Fruit fly (Drosophila melanogaster) whole organism, pupa: ENCODE measurements around the gene Jhbp3.
A peak's percentile ranks its signal among the peaks of the same experiment; 100 is the strongest.

Experiments used
- CG10348 ChIP-seq: fragments of 200-800 bp; sonication (Bioruptor generic); IDR thresholded peaks from 2 replicates; pipeline ENCODE4 v1.3.6; 2022; ENCODE audit warnings: missing biosample characterization, missing genetic modification characterization
- CG12605 ChIP-seq: fragments of 200-800 bp; sonication (Bioruptor generic); IDR thresholded peaks from 2 replicates; pipeline ENCODE4 v1.3.6; 2022; ENCODE audit warnings: missing biosample characterization, missing genetic modification characterization
- CG13204 ChIP-seq: fragments of 200-800 bp; sonication (Bioruptor generic); optimal IDR thresholded peaks from 2 replicates; lab custom pipeline; 2018; ENCODE audit warnings: missing biosample characterization, mild to moderate bottlenecking, missing genetic modification characterization, moderate library complexity
- CG14655 ChIP-seq: fragments of 200-800 bp; sonication (Bioruptor generic); optimal IDR thresholded peaks from 3 replicates; lab custom pipeline; 2017; ENCODE audit warnings: mild to moderate bottlenecking, missing biosample characterization, missing genetic modification reagents, missing genetic modification characterization
- CG15710 ChIP-seq: fragments of 200-800 bp; sonication (Bioruptor generic); optimal IDR thresholded peaks from 2 replicates; lab custom pipeline; 2018; ENCODE audit warnings: missing biosample characterization, mild to moderate bottlenecking, missing genetic modification characterization, moderate library complexity
- CG17806 ChIP-seq: fragments of 200-800 bp; sonication (Bioruptor generic); optimal IDR thresholded peaks from 2 replicates; lab custom pipeline; 2018; ENCODE audit warnings: missing biosample characterization, mild to moderate bottlenecking, missing genetic modification characterization, moderate library complexity
- CG32121 ChIP-seq: fragments of 200-800 bp; sonication (Bioruptor generic); IDR thresholded peaks from 2 replicates; pipeline ENCODE4 v1.3.6; 2022; ENCODE audit warnings: missing biosample characterization, missing genetic modification characterization
- CG34367 ChIP-seq: fragments of 200-800 bp; sonication (Bioruptor generic); optimal IDR thresholded peaks from 2 replicates; lab custom pipeline; 2018; ENCODE audit warnings: missing biosample characterization, mild to moderate bottlenecking, missing genetic modification characterization
- CG4496 ChIP-seq: fragments of 200-800 bp; sonication (Bioruptor generic); IDR thresholded peaks from 3 replicates; pipeline ENCODE4 v1.3.6; 2022; ENCODE audit warnings: missing biosample characterization, missing genetic modification characterization
- CG8159 ChIP-seq: fragments of 200-800 bp; sonication (Bioruptor generic); optimal IDR thresholded peaks from 3 replicates; lab custom pipeline; 2018; ENCODE audit warnings: missing biosample characterization, mild to moderate bottlenecking, missing genetic modification characterization, moderate library complexity
- CG8301 ChIP-seq: fragments of 200-800 bp; sonication (Bioruptor generic); optimal IDR thresholded peaks from 2 replicates; lab custom pipeline; 2018; ENCODE audit warnings: missing biosample characterization, mild to moderate bottlenecking, missing genetic modification characterization
- CG9948 ChIP-seq: fragments of 200-800 bp; sonication (Bioruptor generic); optimal IDR thresholded peaks from 2 replicates; lab custom pipeline; 2018; ENCODE audit warnings: missing biosample characterization, mild to moderate bottlenecking, missing genetic modification characterization, moderate library complexity
- D1 ChIP-seq: fragments of 200-800 bp; sonication (Bioruptor generic); optimal IDR thresholded peaks from 2 replicates; lab custom pipeline; 2018; ENCODE audit warnings: missing biosample characterization, mild to moderate bottlenecking, missing genetic modification characterization, moderate library complexity
- EcR ChIP-seq: fragments of 200-800 bp; sonication (Bioruptor generic); optimal IDR thresholded peaks from 3 replicates; lab custom pipeline; 2019; ENCODE audit warnings: missing biosample characterization, missing genetic modification characterization, mild to moderate bottlenecking, moderate library complexity, missing genetic modification reagents
- Ets98B ChIP-seq: fragments of 200-800 bp; sonication (Bioruptor generic); IDR thresholded peaks from 2 replicates; pipeline ENCODE4 v1.3.6; 2022; ENCODE audit warnings: missing biosample characterization, missing genetic modification characterization
- Pif1A ChIP-seq: fragments of 200-800 bp; sonication (Bioruptor generic); optimal IDR thresholded peaks from 3 replicates; lab custom pipeline; 2016; ENCODE audit warnings: missing biosample characterization, missing genetic modification characterization
- Pif1B ChIP-seq: fragments of 200-800 bp; sonication (Bioruptor generic); optimal IDR thresholded peaks from 3 replicates; lab custom pipeline; 2016; ENCODE audit warnings: missing biosample characterization, missing genetic modification characterization
- Snoo ChIP-seq: fragments of 200-800 bp; sonication (Bioruptor generic); optimal IDR thresholded peaks from 3 replicates; lab custom pipeline; 2017; ENCODE audit warnings: missing biosample characterization, mild to moderate bottlenecking, missing genetic modification characterization, inconsistent platforms
- fd96Ca ChIP-seq: fragments of 200-800 bp; sonication (Bioruptor generic); IDR thresholded peaks from 3 replicates; pipeline ENCODE4 v1.3.6; 2022; ENCODE audit warnings: missing biosample characterization, missing genetic modification characterization
- gl ChIP-seq: fragments of 200-800 bp; sonication (Bioruptor generic); optimal IDR thresholded peaks from 2 replicates; lab custom pipeline; 2018; ENCODE audit warnings: missing biosample characterization, mild to moderate bottlenecking, missing genetic modification characterization
- rn ChIP-seq: fragments of 200-800 bp; sonication (Bioruptor generic); IDR thresholded peaks from 2 replicates; pipeline ENCODE4 v1.3.6; 2022; ENCODE audit warnings: missing biosample characterization, missing genetic modification characterization

The Jhbp3 gene

DNA sequence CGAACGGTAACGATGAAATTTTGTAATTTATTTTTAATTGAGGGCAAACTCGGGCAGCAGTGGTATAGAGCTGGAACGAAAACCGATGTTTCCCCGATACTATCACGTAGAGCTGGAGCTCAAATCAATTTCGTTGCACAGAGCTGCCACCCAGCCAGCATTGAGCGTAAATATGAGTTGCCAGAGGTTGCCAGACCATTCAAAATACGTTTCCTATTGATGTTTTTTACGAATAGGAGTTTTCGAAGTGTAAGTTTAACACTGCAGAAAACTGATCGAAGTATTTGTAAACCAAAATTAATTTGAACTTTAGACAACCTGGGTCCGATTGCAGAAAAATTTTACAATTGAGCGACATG lies 2.5 kb downstream of the Jhbp3 start, which contains the start of gene Ubc6:
Gene Ubc6 (minus strand): TSS at position 112 of the 359 bp plus-strand sequence.
- TF ChIP-seq gl (tag; lab: Kevin White, UChicago) (no peak), Pif1B (peak; percentile 30), CG15710 (tag; lab: Kevin White, UChicago) (peak; percentile 21), D1 (peak; percentile 30), Ets98B (GFP tag; lab: Robert Waterston, UW) (no peak), Pif1A (GFP tag; lab: Kevin White, UChicago) (peak; percentile 15), CG34367 (peak; percentile 1), CG8159 (peak; percentile 15)
- TF ChIP-seq, all 21 proteins: peak for 6

- TF ChIP-seq EcR, result peak; percentile 52
- no peak for TF ChIP-seq CG4496 (GFP tag; lab: Robert Waterston, UW)
- TF ChIP-seq CG14655 (GFP tag; lab: Kevin White, UChicago), result no peak
Observed at dm6 chr3R:4951764-4952570, 3.1 kb downstream of the Jhbp3 start.

- TF ChIP-seq CG12605 (GFP tag; lab: Robert Waterston, UW) (no peak), CG14655 (GFP tag; lab: Kevin White, UChicago) (no peak), CG8159 (no peak), Ets98B (GFP tag; lab: Robert Waterston, UW) (no peak), Snoo (tag; lab: Kevin White, UChicago) (no peak), Pif1B (no peak), EcR (no peak), CG32121 (GFP tag; lab: Robert Waterston, UW) (no peak), CG4496 (GFP tag; lab: Robert Waterston, UW) (no peak), CG10348 (no peak), rn (no peak), CG34367 (no peak), D1 (no peak), fd96Ca (GFP tag; lab: Robert Waterston, UW) (no peak), CG17806 (tag; lab: Kevin White, UChicago) (no peak), gl (tag; lab: Kevin White, UChicago) (no peak), CG15710 (tag; lab: Kevin White, UChicago) (no peak), CG8301 (tag; lab: Kevin White, UChicago) (no peak)
Observed at dm6 chr3R:4947732-4948131, 7.3 kb downstream of the Jhbp3 start.

dm6 chr3R:4914439-4914880 lies 40.6 kb downstream of the Jhbp3 start:
- TF ChIP-seq CG34367, result no peak
- TF ChIP-seq Pif1B, result no peak
- peak; percentile 87 for TF ChIP-seq EcR
- TF ChIP-seq CG9948, result no peak
- peak; percentile 25 for TF ChIP-seq CG14655 (GFP tag; lab: Kevin White, UChicago)
- peak; percentile 32 for TF ChIP-seq CG13204 (GFP tag; lab: Kevin White, UChicago)
- peak; percentile 6 for TF ChIP-seq CG8159
- TF ChIP-seq fd96Ca (GFP tag; lab: Robert Waterston, UW), result no peak
- no peak for TF ChIP-seq Snoo (tag; lab: Kevin White, UChicago)
- TF ChIP-seq, all 21 proteins: peak for 4

DNA sequence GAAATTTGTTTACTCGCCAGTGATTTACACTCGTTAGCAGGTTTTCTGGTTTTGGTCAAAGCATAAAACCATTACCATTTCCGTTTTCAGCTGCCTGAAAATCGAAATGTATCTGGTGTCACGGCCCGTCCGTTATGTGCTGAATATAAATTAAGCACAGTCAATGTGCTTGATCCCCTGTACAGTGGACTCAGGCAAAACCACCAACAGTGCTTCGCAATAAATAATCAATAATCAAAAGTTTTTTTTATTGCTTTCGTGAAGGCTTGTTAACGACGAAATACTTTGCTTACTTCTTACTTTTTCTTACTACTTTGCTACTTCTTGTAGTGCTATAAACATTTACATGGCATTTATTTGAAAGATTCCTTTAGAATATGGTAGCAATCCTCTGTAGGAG lies 41.9 kb downstream of the Jhbp3 start:
- no peak for TF ChIP-seq CG4496 (GFP tag; lab: Robert Waterston, UW)
- TF ChIP-seq CG17806 (tag; lab: Kevin White, UChicago), result peak; percentile 3

DNA sequence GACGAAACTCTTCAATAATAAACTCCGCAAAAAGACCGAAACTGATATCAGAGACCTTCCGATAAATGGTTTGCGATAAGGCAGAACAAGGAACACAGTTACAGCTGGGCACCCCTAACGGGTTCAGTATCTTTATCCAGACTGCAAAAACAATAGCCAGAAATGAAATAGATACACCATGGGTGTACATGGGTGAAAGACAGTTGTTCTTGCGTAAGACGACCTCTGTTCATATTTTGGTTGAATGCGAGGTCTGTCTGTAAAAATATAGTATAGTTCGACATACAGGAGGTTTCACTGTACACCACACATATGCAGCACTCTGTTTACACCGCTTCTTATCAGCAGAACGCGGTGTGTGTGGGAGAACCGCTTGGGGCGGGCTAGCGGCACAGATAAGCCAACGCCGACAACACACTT lies 42.9 kb downstream of the Jhbp3 start:
- TF ChIP-seq CG8159, result peak; percentile 58
- peak; percentile 36 for TF ChIP-seq CG13204 (GFP tag; lab: Kevin White, UChicago)
- TF ChIP-seq Pif1B, result peak; percentile 66
- peak; percentile 29 for TF ChIP-seq gl (tag; lab: Kevin White, UChicago)
- no peak for TF ChIP-seq CG14655 (GFP tag; lab: Kevin White, UChicago)
- TF ChIP-seq fd96Ca (GFP tag; lab: Robert Waterston, UW), result peak; percentile 74; the same call in 2 of the 3 replicates
- TF ChIP-seq CG8301 (tag; lab: Kevin White, UChicago), result peak; percentile 52
- TF ChIP-seq Pif1A (GFP tag; lab: Kevin White, UChicago), result peak; percentile 66
- peak; percentile 62 for TF ChIP-seq CG34367
- no peak for TF ChIP-seq D1
- TF ChIP-seq CG10348, result no peak
- TF ChIP-seq CG12605 (GFP tag; lab: Robert Waterston, UW), result no peak
- peak; percentile 58 for TF ChIP-seq CG17806 (tag; lab: Kevin White, UChicago)
- TF ChIP-seq EcR, result peak; percentile 14
- TF ChIP-seq CG32121 (GFP tag; lab: Robert Waterston, UW), result peak; percentile 52; the same call in 1 of the 2 replicates
- peak; percentile 62 for TF ChIP-seq Snoo (tag; lab: Kevin White, UChicago)
- TF ChIP-seq CG4496 (GFP tag; lab: Robert Waterston, UW), result peak; percentile 84
- peak; percentile 34 for TF ChIP-seq CG9948
- peak; percentile 67 for TF ChIP-seq CG15710 (tag; lab: Kevin White, UChicago)
- peak; percentile 59 for TF ChIP-seq Ets98B (GFP tag; lab: Robert Waterston, UW)
- no peak for TF ChIP-seq rn
